Worm (Caenorhabditis elegans): ENCODE measurements around the gene nspe-7.

DNA sequence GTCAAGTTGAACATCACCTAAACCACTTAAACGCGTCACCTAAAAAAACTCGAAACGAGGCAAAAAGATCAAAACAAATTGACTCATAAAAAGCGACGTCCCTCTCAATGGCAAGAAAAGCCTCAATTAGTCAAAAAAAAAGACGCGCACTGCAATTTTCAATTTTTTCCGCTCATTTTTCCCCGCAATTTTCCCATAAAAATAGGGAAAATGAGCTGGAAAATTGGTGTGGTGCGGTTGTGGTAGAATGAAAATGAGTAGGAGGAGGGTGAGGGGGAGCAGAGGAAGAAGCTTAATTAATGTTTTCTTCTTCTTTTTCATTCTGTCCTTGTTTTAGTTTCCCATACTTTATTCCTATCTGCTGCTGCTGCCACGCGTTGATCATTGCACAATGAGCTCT lies 30.6 kb downstream of the nspe-7 start:
- TF ChIP-seq lag-1 (GFP tag; IDR thresholded peaks at IDR 0.05) (no peak), ekl-4 (GFP tag; IDR thresholded peaks at IDR 0.05) (no peak), ceh-40 (GFP tag; IDR thresholded peaks at IDR 0.05) (no peak), D2030.7 (GFP tag; IDR thresholded peaks at IDR 0.05) (no peak), unc-130 (GFP tag; optimal IDR thresholded peaks at IDR 0.05) (no peak), nhr-80 (tag; optimal IDR thresholded peaks at IDR 0.05) (no peak), nfya-1 (tag; optimal IDR thresholded peaks at IDR 0.05; ENCODE audit: borderline replicate concordance, insufficient read depth) (no peak), efl-1 (GFP tag; optimal IDR thresholded peaks at IDR 0.05) (no peak), nhr-179 (tag; optimal IDR thresholded peaks at IDR 0.05) (no peak)
